Worm (Caenorhabditis elegans) whole organism, late embryonic: Measurements from ENCODE around the gene rsp-1.

Source experiments
- C08G9.2 ChIP-seq: sonication (generic microtip); optimal IDR thresholded peaks from 2 replicates; lab custom pipeline; 2016; ENCODE audit warnings: mild to moderate bottlenecking, missing genetic modification characterization, moderate library complexity, missing compliant biosample characterization
- ceh-22 ChIP-seq: sonication (generic microtip); optimal IDR thresholded peaks from 2 replicates; lab custom pipeline; 2017; ENCODE audit warnings: missing biosample characterization, missing genetic modification characterization
- ceh-6 ChIP-seq: fragments of 200-800 bp; sonication (Bioruptor generic); optimal IDR thresholded peaks from 2 replicates; lab custom pipeline; 2018; ENCODE audit warnings: mild to moderate bottlenecking, missing genetic modification characterization, missing compliant biosample characterization
- elt-2 ChIP-seq: sonication (generic microtip); optimal IDR thresholded peaks from 2 replicates; lab custom pipeline; 2016; ENCODE audit warnings: missing genetic modification reagents, missing genetic modification characterization, missing compliant biosample characterization
- fkh-10 ChIP-seq: fragments of 150-350 bp; optimal IDR thresholded peaks from 2 replicates; lab custom pipeline; 2014; ENCODE audit warnings: missing biosample characterization, missing genetic modification reagents, missing genetic modification characterization
- pag-3 ChIP-seq: sonication (generic microtip); optimal IDR thresholded peaks from 2 replicates; lab custom pipeline; 2016; ENCODE audit warnings: missing compliant biosample characterization, missing genetic modification characterization, borderline replicate concordance
- sox-4 ChIP-seq: sonication (generic microtip); optimal IDR thresholded peaks from 2 replicates; lab custom pipeline; 2017; ENCODE audit warnings: mild to moderate bottlenecking, missing genetic modification characterization, inconsistent platforms, missing compliant biosample characterization
- tbx-2 ChIP-seq: sonication (generic microtip); optimal IDR thresholded peaks from 2 replicates; lab custom pipeline; 2016; ENCODE audit warnings: missing genetic modification characterization, missing compliant biosample characterization
- ttx-3 ChIP-seq: sonication (generic microtip); optimal IDR thresholded peaks from 2 replicates; lab custom pipeline; 2016; ENCODE audit warnings: missing genetic modification reagents, missing genetic modification characterization, missing compliant biosample characterization

DNA sequence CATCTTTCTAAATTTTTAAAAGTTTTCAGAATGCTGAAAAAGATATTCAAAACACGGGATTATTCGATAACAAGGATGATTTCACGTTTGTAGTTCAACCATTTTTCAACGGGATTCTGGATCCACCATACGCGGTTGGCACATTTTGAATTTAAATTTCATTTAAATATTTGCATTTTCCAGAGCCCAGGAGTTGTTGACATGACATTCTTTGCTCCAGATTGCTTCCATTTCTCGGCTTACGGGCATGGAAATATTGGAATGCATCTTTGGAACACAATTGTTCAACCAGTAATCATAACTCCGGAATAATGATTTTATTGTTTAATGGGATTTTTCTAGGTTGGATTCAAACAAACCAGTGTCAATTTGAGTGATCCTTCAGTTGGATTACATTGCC is 2.3 kb upstream of the rsp-1 start:
- TF ChIP-seq pag-3 (tag; lab: Kevin White, UChicago) (no peak), ceh-22 (tag; lab: Kevin White, UChicago) (no peak), elt-2 (tag; lab: Kevin White, UChicago) (no peak), ttx-3 (no peak), fkh-10 (GFP tag; lab: Kevin White, UChicago) (no peak), sox-4 (no peak), ceh-6 (GFP tag; lab: Kevin White, UChicago) (no peak), C08G9.2 (tag; lab: Kevin White, UChicago) (no peak), tbx-2 (no peak)
